Fruit fly (Drosophila melanogaster): ENCODE results near the gene Ir8a.
A peak's percentile ranks its signal among the peaks of the same experiment; 100 is the strongest.

Gene Ir8a

dm6 chrX:9196362-9196761, 40.0 kb downstream of the Ir8a start, which contains the start of gene CG12118 (continued):
- TF ChIP-seq cg (GFP tag; optimal IDR thresholded peaks at IDR 0.05) (no peak), nmo (GFP tag; optimal IDR thresholded peaks at IDR 0.05) (peak; percentile 85), CG1603 (tag; optimal IDR thresholded peaks at IDR 0.05) (peak; percentile 35), kah (GFP tag; optimal IDR thresholded peaks at IDR 0.05) (no peak), BEAF-32 (GFP tag; optimal IDR thresholded peaks at IDR 0.05) (peak; percentile 89), caup (GFP tag; optimal IDR thresholded peaks at IDR 0.05; ENCODE audit: severe bottlenecking) (peak; percentile 62), CoRest (tag; optimal IDR thresholded peaks at IDR 0.05) (peak; percentile 84), H2.0 (GFP tag; IDR thresholded peaks at IDR 0.05) (peak; percentile 87), CG18599 (GFP tag; optimal IDR thresholded peaks at IDR 0.05) (peak; percentile 72), Chrac-16 (GFP tag; optimal IDR thresholded peaks at IDR 0.05) (peak; percentile 86), Gsc (GFP tag; IDR thresholded peaks at IDR 0.05) (no peak), CrebB (tag; optimal IDR thresholded peaks at IDR 0.05) (no peak), slbo (GFP tag; IDR thresholded peaks at IDR 0.05) (peak; percentile 94), H15 (GFP tag; IDR thresholded peaks at IDR 0.05) (peak; percentile 71), E2f1 (GFP tag; IDR thresholded peaks at IDR 0.05) (peak; percentile 80), unc-4 (GFP tag; IDR thresholded peaks at IDR 0.05; ENCODE audit: partially characterized antibody) (peak; percentile 96), Sry-β (GFP tag; optimal IDR thresholded peaks at IDR 0.05) (no peak), Trl (optimal IDR thresholded peaks at IDR 0.05) (no peak), Trl (GFP tag; optimal IDR thresholded peaks at IDR 0.05) (peak; percentile 55), CG12744 (GFP tag; optimal IDR thresholded peaks at IDR 0.05) (no peak), CG1832 (GFP tag; optimal IDR thresholded peaks at IDR 0.05) (no peak), CG9817 (tag; optimal IDR thresholded peaks at IDR 0.05) (peak; percentile 74), CG17385 (GFP tag; optimal IDR thresholded peaks at IDR 0.05) (peak; percentile 71), pfk (GFP tag; optimal IDR thresholded peaks at IDR 0.05) (no peak), Sox100B (GFP tag; optimal IDR thresholded peaks at IDR 0.05) (peak; percentile 67), CG12104 (GFP tag; optimal IDR thresholded peaks at IDR 0.05) (peak; percentile 64), HLH54F (GFP tag; optimal IDR thresholded peaks at IDR 0.05) (peak; percentile 15), CG2202 (tag; optimal IDR thresholded peaks at IDR 0.05) (peak; percentile 39), Elba2 (GFP tag; optimal IDR thresholded peaks at IDR 0.05) (peak; percentile 23), CG17829 (tag; optimal IDR thresholded peaks at IDR 0.05) (peak; percentile 74), Poxn (GFP tag; IDR thresholded peaks at IDR 0.05) (peak; percentile 32; the same call in 1 of the 2 replicates), CG2120 (GFP tag; optimal IDR thresholded peaks at IDR 0.05) (peak; percentile 86), Ravus (GFP tag; IDR thresholded peaks at IDR 0.05) (no peak; the same call in 1 of the 2 replicates), Dll (GFP tag; IDR thresholded peaks at IDR 0.05; ENCODE audit: partially characterized antibody) (peak; percentile 97), ATbp (GFP tag; optimal IDR thresholded peaks at IDR 0.05) (peak; percentile 30)

- no peak for TF ChIP-seq Fer3 (tag; optimal IDR thresholded peaks at IDR 0.05)
- TF ChIP-seq D19B (GFP tag; optimal IDR thresholded peaks at IDR 0.05): no peak
- TF ChIP-seq ERR (GFP tag; optimal IDR thresholded peaks at IDR 0.05): no peak
- TF ChIP-seq TFAM (GFP tag; optimal IDR thresholded peaks at IDR 0.05): no peak
- TF ChIP-seq CG2875 (GFP tag; optimal IDR thresholded peaks at IDR 0.05): no peak
- no peak for TF ChIP-seq CG32767 (GFP tag; IDR thresholded peaks at IDR 0.05)
- no peak for TF ChIP-seq CG15011 (GFP tag; optimal IDR thresholded peaks at IDR 0.05)
- TF ChIP-seq Eip74EF (GFP tag; optimal IDR thresholded peaks at IDR 0.05): no peak
- no peak for TF ChIP-seq ranshi (GFP tag; IDR thresholded peaks at IDR 0.05)
- no peak for TF ChIP-seq gt (GFP tag; IDR thresholded peaks at IDR 0.05)
- no peak for TF ChIP-seq gce (GFP tag; IDR thresholded peaks at IDR 0.05)
These were observed 41.1 kb downstream of the Ir8a start for dm6 chrX:9195311-9195710.
